Worm (Caenorhabditis elegans): ENCODE measurements around the gene apn-1.
A peak's percentile ranks its signal among the peaks of the same experiment; 100 is the strongest.

The apn-1 gene

DNA sequence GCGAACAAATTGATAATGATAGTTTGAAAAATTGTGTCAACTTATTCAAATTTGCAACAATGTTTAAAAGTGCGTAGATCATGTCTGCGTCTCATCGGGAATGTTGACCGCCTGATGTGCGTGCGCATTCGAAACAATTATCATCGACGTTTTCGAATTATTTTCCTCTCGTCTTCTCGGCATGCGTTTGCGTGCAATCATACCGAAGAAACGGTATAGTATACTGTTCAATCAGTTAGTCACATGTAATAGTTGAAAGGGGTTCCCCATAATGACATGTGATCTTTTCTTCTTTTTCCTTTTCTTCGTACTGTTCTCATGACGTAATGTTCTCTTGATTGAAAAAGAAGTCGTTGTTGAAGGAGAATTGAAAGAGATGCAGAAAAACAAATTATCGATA is 30.6 kb upstream of the apn-1 start:
- no peak for TF ChIP-seq flt-1 (GFP tag; IDR thresholded peaks at IDR 0.05)
- TF ChIP-seq T22C8.4 (GFP tag; IDR thresholded peaks at IDR 0.05): no peak
- no peak for TF ChIP-seq tab-1 (GFP tag; IDR thresholded peaks at IDR 0.05)
- TF ChIP-seq ztf-23 (GFP tag; IDR thresholded peaks at IDR 0.05): no peak
- no peak for TF ChIP-seq klf-2 (GFP tag; conservative IDR thresholded peaks at IDR 0.05)
- no peak for TF ChIP-seq med-1 (GFP tag; optimal IDR thresholded peaks at IDR 0.05; ENCODE audit: insufficient read depth)
- TF ChIP-seq ref-1 (GFP tag; conservative IDR thresholded peaks at IDR 0.05): no peak
- no peak for TF ChIP-seq ztf-29 (GFP tag; IDR thresholded peaks at IDR 0.05)
- TF ChIP-seq cog-1 (tag; optimal IDR thresholded peaks at IDR 0.05): no peak

ce11 chrII:8017380-8017779 is 30.0 kb upstream of the apn-1 start, which contains the start of gene zyg-11:
Gene zyg-11 (plus strand): TSS chrII:8017680.
- TF ChIP-seq med-1 (GFP tag; optimal IDR thresholded peaks at IDR 0.05; ENCODE audit: insufficient read depth): no peak
- no peak for TF ChIP-seq cog-1 (tag; optimal IDR thresholded peaks at IDR 0.05)
- no peak for TF ChIP-seq ref-1 (GFP tag; conservative IDR thresholded peaks at IDR 0.05)
- TF ChIP-seq klf-2 (GFP tag; conservative IDR thresholded peaks at IDR 0.05): no peak
- TF ChIP-seq T22C8.4 (GFP tag; IDR thresholded peaks at IDR 0.05): no peak
- no peak for TF ChIP-seq flt-1 (GFP tag; IDR thresholded peaks at IDR 0.05)
- no peak for TF ChIP-seq tab-1 (GFP tag; IDR thresholded peaks at IDR 0.05)
- no peak for TF ChIP-seq ztf-23 (GFP tag; IDR thresholded peaks at IDR 0.05)

DNA sequence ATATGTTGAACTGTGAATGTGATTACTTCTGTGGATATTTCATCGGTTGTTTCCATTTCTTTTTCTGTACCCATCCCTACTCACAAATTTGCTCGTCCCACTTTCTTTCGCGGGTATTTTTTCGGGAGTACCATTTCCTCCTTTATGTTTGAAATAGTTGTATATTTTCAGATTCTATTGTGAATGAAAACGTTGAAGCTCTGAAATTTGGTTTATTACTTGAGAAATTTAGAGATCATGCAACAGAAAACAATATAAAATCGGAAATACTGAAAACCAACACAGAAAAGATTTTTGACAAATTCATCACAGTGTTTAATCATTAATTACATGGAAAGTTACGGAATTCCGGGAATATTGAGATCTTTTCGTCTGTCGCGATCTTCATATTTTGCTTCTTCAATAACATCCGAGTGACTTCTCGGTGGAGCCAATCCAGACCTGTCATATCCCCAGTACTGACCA is 26.8 kb upstream of the apn-1 start:
- no peak for TF ChIP-seq tab-1 (GFP tag; IDR thresholded peaks at IDR 0.05)

ce11 chrII:8022461-8022860 is 24.9 kb upstream of the apn-1 start, which contains the start of gene hda-2:
Gene hda-2 (minus strand): TSS chrII:8022561.
- TF ChIP-seq ref-1 (GFP tag; conservative IDR thresholded peaks at IDR 0.05): no peak
- no peak for TF ChIP-seq klf-2 (GFP tag; conservative IDR thresholded peaks at IDR 0.05)
- no peak for TF ChIP-seq tab-1 (GFP tag; IDR thresholded peaks at IDR 0.05)
- TF ChIP-seq med-1 (GFP tag; optimal IDR thresholded peaks at IDR 0.05; ENCODE audit: insufficient read depth): no peak
- TF ChIP-seq T22C8.4 (GFP tag; IDR thresholded peaks at IDR 0.05): no peak
- TF ChIP-seq ztf-29 (GFP tag; IDR thresholded peaks at IDR 0.05): no peak
- TF ChIP-seq ztf-23 (GFP tag; IDR thresholded peaks at IDR 0.05): no peak
- no peak for TF ChIP-seq cog-1 (tag; optimal IDR thresholded peaks at IDR 0.05)
- TF ChIP-seq flt-1 (GFP tag; IDR thresholded peaks at IDR 0.05): no peak

- TF ChIP-seq ref-1 (GFP tag; conservative IDR thresholded peaks at IDR 0.05) (no peak), tab-1 (GFP tag; IDR thresholded peaks at IDR 0.05) (no peak), med-1 (GFP tag; optimal IDR thresholded peaks at IDR 0.05; ENCODE audit: insufficient read depth) (no peak), ztf-23 (GFP tag; IDR thresholded peaks at IDR 0.05) (no peak)
These were observed 19.7 kb upstream of the apn-1 start, which contains the start of gene swsn-7 for ce11 chrII:8027663-8028062. Gene swsn-7 (minus strand): TSS chrII:8027763.

- TF ChIP-seq cog-1 (tag; optimal IDR thresholded peaks at IDR 0.05) (peak; percentile 77), ref-1 (GFP tag; conservative IDR thresholded peaks at IDR 0.05) (no peak), ztf-29 (GFP tag; IDR thresholded peaks at IDR 0.05) (peak; percentile 60; the same call in 1 of the 2 replicates), klf-2 (GFP tag; conservative IDR thresholded peaks at IDR 0.05) (no peak), med-1 (GFP tag; optimal IDR thresholded peaks at IDR 0.05; ENCODE audit: insufficient read depth) (no peak), flt-1 (GFP tag; IDR thresholded peaks at IDR 0.05) (peak; percentile 74; the same call in 1 of the 2 replicates), tab-1 (GFP tag; IDR thresholded peaks at IDR 0.05) (no peak), ztf-23 (GFP tag; IDR thresholded peaks at IDR 0.05) (peak; percentile 79), T22C8.4 (GFP tag; IDR thresholded peaks at IDR 0.05) (peak; percentile 62)
These were observed 19.1 kb upstream of the apn-1 start for ce11 chrII:8028246-8028694.

- no peak for TF ChIP-seq tab-1 (GFP tag; IDR thresholded peaks at IDR 0.05)
- TF ChIP-seq med-1 (GFP tag; optimal IDR thresholded peaks at IDR 0.05; ENCODE audit: insufficient read depth): no peak
- TF ChIP-seq flt-1 (GFP tag; IDR thresholded peaks at IDR 0.05): no peak
- no peak for TF ChIP-seq ref-1 (GFP tag; conservative IDR thresholded peaks at IDR 0.05)
- TF ChIP-seq ztf-29 (GFP tag; IDR thresholded peaks at IDR 0.05): no peak
- TF ChIP-seq T22C8.4 (GFP tag; IDR thresholded peaks at IDR 0.05): no peak
- TF ChIP-seq klf-2 (GFP tag; conservative IDR thresholded peaks at IDR 0.05): no peak
These were observed 18.6 kb upstream of the apn-1 start for ce11 chrII:8028730-8029129.

DNA sequence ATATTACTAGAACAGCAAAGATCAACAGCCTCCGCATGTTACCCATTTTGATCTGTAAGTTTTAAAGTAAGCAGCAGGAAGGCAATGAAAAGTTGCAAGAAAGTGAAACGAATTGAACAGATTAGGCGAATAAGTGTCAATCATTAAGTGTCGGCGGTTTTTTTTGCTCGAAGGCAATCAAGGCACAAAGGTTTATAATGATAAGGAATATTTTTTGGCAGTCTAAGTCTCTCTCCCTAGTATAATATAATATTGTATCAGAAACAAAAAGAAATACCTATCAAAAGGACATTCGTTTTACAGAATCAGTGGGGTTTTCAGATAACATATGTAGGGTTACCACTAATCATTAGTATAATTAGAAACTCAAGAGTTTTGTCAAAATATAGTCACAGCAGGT is 14.7 kb upstream of the apn-1 start, which contains the start of gene nrf-6:
Gene nrf-6 (minus strand): TSS at position 52 of the 400 bp plus-strand sequence.
- TF ChIP-seq tab-1 (GFP tag; IDR thresholded peaks at IDR 0.05) (no peak), ztf-29 (GFP tag; IDR thresholded peaks at IDR 0.05) (no peak), klf-2 (GFP tag; conservative IDR thresholded peaks at IDR 0.05) (no peak), ref-1 (GFP tag; conservative IDR thresholded peaks at IDR 0.05) (no peak), flt-1 (GFP tag; IDR thresholded peaks at IDR 0.05) (no peak), T22C8.4 (GFP tag; IDR thresholded peaks at IDR 0.05) (no peak), cog-1 (tag; optimal IDR thresholded peaks at IDR 0.05) (no peak), med-1 (GFP tag; optimal IDR thresholded peaks at IDR 0.05; ENCODE audit: insufficient read depth) (no peak), ztf-23 (GFP tag; IDR thresholded peaks at IDR 0.05) (no peak)

- TF ChIP-seq flt-1 (GFP tag; IDR thresholded peaks at IDR 0.05) (no peak), ztf-23 (GFP tag; IDR thresholded peaks at IDR 0.05) (no peak), klf-2 (GFP tag; conservative IDR thresholded peaks at IDR 0.05) (no peak), ref-1 (GFP tag; conservative IDR thresholded peaks at IDR 0.05) (no peak), med-1 (GFP tag; optimal IDR thresholded peaks at IDR 0.05; ENCODE audit: insufficient read depth) (no peak), ztf-29 (GFP tag; IDR thresholded peaks at IDR 0.05) (no peak), tab-1 (GFP tag; IDR thresholded peaks at IDR 0.05) (no peak), T22C8.4 (GFP tag; IDR thresholded peaks at IDR 0.05) (no peak), cog-1 (tag; optimal IDR thresholded peaks at IDR 0.05) (no peak)
These were observed 13.4 kb upstream of the apn-1 start for ce11 chrII:8034008-8034407.

ce11 chrII:8034617-8035016 is 12.7 kb upstream of the apn-1 start:
- TF ChIP-seq klf-2 (GFP tag; conservative IDR thresholded peaks at IDR 0.05): no peak
- no peak for TF ChIP-seq ztf-23 (GFP tag; IDR thresholded peaks at IDR 0.05)
